Worm (Caenorhabditis elegans): ENCODE results near the gene phf-14.
"Not testable (repeated sequence)": the region's sequence is repeated elsewhere in the genome, so short reads cannot be mapped to it uniquely, and the experiment has no call there.

The phf-14 gene

DNA sequence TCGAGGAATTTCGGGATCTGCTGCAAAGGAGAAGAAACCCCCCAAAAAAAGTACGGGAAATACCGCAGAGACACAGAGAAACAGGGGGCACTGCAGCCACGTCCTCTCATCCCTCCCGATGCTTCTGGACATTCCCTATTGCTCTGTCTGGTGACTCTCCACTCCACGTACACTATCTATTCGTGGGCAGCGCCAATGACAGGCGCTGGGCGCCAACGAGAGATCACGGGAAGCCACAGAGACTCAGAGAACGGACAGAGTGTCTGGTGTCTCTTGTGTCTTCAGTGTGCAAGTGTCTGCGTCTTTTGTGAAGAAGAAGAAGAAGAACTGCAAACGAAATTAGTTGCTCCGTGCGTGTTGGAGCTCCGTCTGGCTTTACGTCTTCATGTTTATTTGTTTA is 13.3 kb upstream of the phf-14 start (continued):
- TF ChIP-seq nhr-48 (tag; optimal IDR thresholded peaks at IDR 0.05) (peak; percentile 77), ZK546.5 (tag; optimal IDR thresholded peaks at IDR 0.05) (no peak), zip-11 (GFP tag; IDR thresholded peaks at IDR 0.05) (no peak), ceh-44 (GFP tag; IDR thresholded peaks at IDR 0.05) (0 out of 2 replicates have a peak, but pooled peaks have one; percentile 49), spr-1 (tag; optimal IDR thresholded peaks at IDR 0.05) (peak; percentile 73), tra-1 (GFP tag; IDR thresholded peaks at IDR 0.05) (peak; percentile 33; the same call in 1 of the 2 replicates), ceh-32 (tag; optimal IDR thresholded peaks at IDR 0.05; ENCODE audit: poor library complexity) (no peak), sdz-12 (GFP tag; optimal IDR thresholded peaks at IDR 0.05) (no peak), aly-2 (tag; optimal IDR thresholded peaks at IDR 0.05) (no peak), nhr-11 (tag; optimal IDR thresholded peaks at IDR 0.05) (peak; percentile 88), lin-1 (GFP tag; IDR thresholded peaks at IDR 0.05) (peak; percentile 84), pha-4 (GFP tag; IDR thresholded peaks at IDR 0.05) (peak; percentile 45), pha-4 (tag; optimal IDR thresholded peaks at IDR 0.05) (no peak), daf-12 (tag; optimal IDR thresholded peaks at IDR 0.05) (no peak), cey-2 (tag; optimal IDR thresholded peaks at IDR 0.05; ENCODE audit: borderline replicate concordance, insufficient read depth) (no peak), nhr-42 (GFP tag; IDR thresholded peaks at IDR 0.05) (0 out of 2 replicates have a peak, but pooled peaks have one; percentile 40), gei-8 (GFP tag; optimal IDR thresholded peaks at IDR 0.05) (no peak), aha-1 (tag) (no peak), mxl-2 (GFP tag; conservative IDR thresholded peaks at IDR 0.05) (no peak), zag-1 (tag; optimal IDR thresholded peaks at IDR 0.05) (peak; percentile 10), nhr-28 (tag; optimal IDR thresholded peaks at IDR 0.05) (peak; percentile 79), nhr-6 (tag; optimal IDR thresholded peaks at IDR 0.05) (peak; percentile 22)

DNA sequence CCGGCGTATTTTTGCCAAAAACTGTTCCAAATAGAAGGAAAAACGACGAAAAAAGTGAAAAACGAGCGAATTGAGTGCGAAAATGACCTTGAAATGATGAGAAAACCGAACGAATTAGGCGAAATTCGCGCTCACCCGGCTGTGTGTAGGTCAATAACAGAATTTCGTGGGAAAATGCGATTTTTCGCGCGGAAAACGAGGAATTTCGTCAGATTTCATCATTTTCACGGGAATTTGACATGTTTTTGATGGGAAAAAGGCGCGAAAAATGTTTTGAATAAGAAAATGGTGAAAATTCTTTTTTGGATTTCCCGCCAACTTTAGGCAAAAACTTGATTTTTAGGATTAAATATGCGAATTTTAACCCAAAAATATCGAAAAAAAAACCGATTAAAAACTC is 12.1 kb upstream of the phf-14 start:
- TF ChIP-seq lin-13 (GFP tag; optimal IDR thresholded peaks at IDR 0.05) = no peak
- TF ChIP-seq T26A8.4 (GFP tag; IDR thresholded peaks at IDR 0.05) = no peak
- TF ChIP-seq daf-16 (GFP tag; optimal IDR thresholded peaks at IDR 0.05) = no peak
- no peak for TF ChIP-seq daf-16 (tag; optimal IDR thresholded peaks at IDR 0.05)
- TF ChIP-seq cey-2 (tag; optimal IDR thresholded peaks at IDR 0.05; ENCODE audit: borderline replicate concordance, insufficient read depth) = no peak
- no peak for TF ChIP-seq dmd-9 (GFP tag; IDR thresholded peaks at IDR 0.05)
- no peak for TF ChIP-seq vab-7 (GFP tag; IDR thresholded peaks at IDR 0.05)
- TF ChIP-seq hmg-1.1 (GFP tag; IDR thresholded peaks at IDR 0.05) = no peak
- no peak for TF ChIP-seq aly-2 (tag; optimal IDR thresholded peaks at IDR 0.05)
- no peak for TF ChIP-seq lir-3 (tag; optimal IDR thresholded peaks at IDR 0.05)
- no peak for TF ChIP-seq madf-5 (GFP tag; IDR thresholded peaks at IDR 0.05)

- TF ChIP-seq nhr-41 (GFP tag; IDR thresholded peaks at IDR 0.05) (no peak), nhr-77 (tag; optimal IDR thresholded peaks at IDR 0.05) (no peak), ztf-11 (tag; optimal IDR thresholded peaks at IDR 0.05) (no peak), nhr-42 (GFP tag; IDR thresholded peaks at IDR 0.05) (no peak), F49E8.2 (tag; optimal IDR thresholded peaks at IDR 0.05; ENCODE audit: borderline replicate concordance) (peak; percentile 31)
Measured at ce11 chrV:17859519-17859918, 11.7 kb upstream of the phf-14 start.

- not testable (repeated sequence) for TF ChIP-seq spr-1, nhr-10, fos-1 (tag; optimal IDR thresholded peaks at IDR 0.05)
Measured at ce11 chrV:17865309-17865708, 5.9 kb upstream of the phf-14 start, which contains the start of gene Y59A8A.8. Gene Y59A8A.8 (plus strand): TSS chrV:17865609.

Measured in whole organism, L4 larva.